Fruit fly (Drosophila melanogaster): Measurements from ENCODE around the gene fd96Ca.
"Not testable (repeated sequence)": the region's sequence is repeated elsewhere in the genome, so short reads cannot be mapped to it uniquely, and the experiment has no call there.

DNA sequence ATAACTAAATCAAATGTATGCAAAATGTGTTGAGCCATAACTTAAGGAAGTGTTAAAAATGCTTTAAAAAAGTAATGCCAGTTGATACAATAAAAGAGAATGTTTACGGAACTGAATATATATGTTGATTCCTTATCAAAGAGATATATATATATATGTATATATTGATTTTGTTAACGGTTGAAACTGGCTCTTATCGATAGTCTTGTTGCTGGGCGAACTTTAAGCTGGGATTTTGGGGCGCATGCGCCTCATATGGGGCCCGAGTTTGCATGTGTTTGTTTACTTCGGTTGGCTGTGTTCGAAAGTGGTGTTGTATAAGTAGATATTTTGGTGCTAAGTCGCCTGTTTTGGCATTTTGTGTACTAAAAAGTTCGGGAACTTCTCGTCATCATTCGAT is 48.6 kb downstream of the fd96Ca start, which contains the start of gene Bili:
- TF ChIP-seq kay (GFP tag; ENCODE audit: borderline replicate concordance); Clk (GFP tag; optimal IDR thresholded peaks at IDR 0.05); CG14711 (tag; optimal IDR thresholded peaks at IDR 0.05); CG11617 (GFP tag; optimal IDR thresholded peaks at IDR 0.05); pad (GFP tag; optimal IDR thresholded peaks at IDR 0.05); Crg-1 (GFP tag; optimal IDR thresholded peaks at IDR 0.05); bab1 (GFP tag; optimal IDR thresholded peaks at IDR 0.05): not testable (repeated sequence)
